Worm (Caenorhabditis elegans): ENCODE results near the gene F48G7.8.

Gene F48G7.8

DNA sequence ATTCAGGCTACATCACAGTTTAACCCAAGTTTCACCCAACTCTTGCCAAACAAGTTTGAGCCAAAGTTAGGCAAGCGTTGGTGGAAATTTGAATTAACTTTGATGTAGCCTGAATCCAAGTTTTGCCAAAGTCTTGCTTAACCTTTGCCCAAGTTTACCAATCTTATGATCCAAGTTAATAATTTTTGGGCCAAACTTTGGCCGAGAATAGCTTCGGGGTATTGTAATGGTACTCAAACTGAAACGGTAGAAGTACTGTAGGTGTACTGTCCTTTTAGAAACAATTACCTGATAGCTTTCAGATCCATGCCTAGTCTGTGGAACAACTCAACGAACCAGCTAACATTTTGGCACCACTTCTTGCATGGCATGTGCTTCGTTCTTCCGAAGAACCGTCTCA, 27.3 kb downstream of the F48G7.8 start, which contains the start of gene nhr-251:
Gene nhr-251, plus strand, starts transcription at position 301 of the 400 bp plus-strand sequence.
- TF ChIP-seq B0035.1 (tag; optimal IDR thresholded peaks at IDR 0.05) (no peak), aptf-2 (GFP tag; conservative IDR thresholded peaks at IDR 0.05) (no peak), madf-3 (GFP tag; IDR thresholded peaks at IDR 0.05) (no peak), ekl-4 (GFP tag; IDR thresholded peaks at IDR 0.05) (no peak), lin-26 (GFP tag; IDR thresholded peaks at IDR 0.05) (no peak), ceh-27 (GFP tag; optimal IDR thresholded peaks at IDR 0.05) (no peak), chd-7 (tag; optimal IDR thresholded peaks at IDR 0.05) (no peak), F37B4.10 (GFP tag; IDR thresholded peaks at IDR 0.05) (no peak), mxl-1 (tag; optimal IDR thresholded peaks at IDR 0.05) (no peak), ztf-3 (GFP tag; optimal IDR thresholded peaks at IDR 0.05) (no peak)

DNA sequence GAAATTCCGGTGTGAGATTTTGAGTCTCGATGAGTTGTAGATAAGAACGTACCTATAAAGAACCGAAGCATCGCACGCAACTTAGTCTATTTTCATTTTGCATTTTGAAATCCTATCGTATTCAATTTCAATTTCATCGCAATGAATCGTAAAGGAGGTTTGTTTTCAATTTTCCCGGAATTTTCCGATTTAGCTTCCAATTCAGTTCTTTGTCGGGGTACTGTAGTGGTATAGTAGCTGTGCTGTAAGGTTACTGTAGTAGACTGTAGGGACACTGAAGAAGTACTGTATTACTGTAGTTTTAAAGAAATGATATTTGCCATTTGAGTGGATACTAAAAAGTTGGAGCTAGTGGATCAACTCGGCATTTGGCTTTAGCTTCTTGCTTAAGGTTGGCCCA, 27.7 kb downstream of the F48G7.8 start:
- TF ChIP-seq ceh-79 (tag; optimal IDR thresholded peaks at IDR 0.05) (no peak), die-1 (tag; optimal IDR thresholded peaks at IDR 0.05) (no peak), ceh-27 (GFP tag; optimal IDR thresholded peaks at IDR 0.05) (no peak), madf-8 (GFP tag; conservative IDR thresholded peaks at IDR 0.05) (no peak), snpc-1.1 (tag; optimal IDR thresholded peaks at IDR 0.05; ENCODE audit: insufficient read depth) (no peak), F22D6.2 (tag; optimal IDR thresholded peaks at IDR 0.05) (no peak), F55B11.4 (tag; optimal IDR thresholded peaks at IDR 0.05; ENCODE audit: borderline replicate concordance, insufficient read depth) (no peak), ztf-26 (tag; optimal IDR thresholded peaks at IDR 0.05) (no peak), ets-4 (GFP tag; optimal IDR thresholded peaks at IDR 0.05) (no peak), let-526 (GFP tag; IDR thresholded peaks at IDR 0.05) (no peak), ama-1 (optimal IDR thresholded peaks at IDR 0.05) (no peak), ama-1 (GFP tag; optimal IDR thresholded peaks at IDR 0.05) (no peak), snpc-4 (GFP tag; optimal IDR thresholded peaks at IDR 0.05) (no peak), snpc-4 (tag; optimal IDR thresholded peaks at IDR 0.05) (no peak), hlh-12 (tag; optimal IDR thresholded peaks at IDR 0.05) (no peak), F57C9.4 (tag; optimal IDR thresholded peaks at IDR 0.05) (no peak)

ce11 chrV:598626-599025, 28.9 kb downstream of the F48G7.8 start:
- TF ChIP-seq repo-1 (tag; optimal IDR thresholded peaks at IDR 0.05): no peak
- no peak for TF ChIP-seq nfya-2 (GFP tag; IDR thresholded peaks at IDR 0.05)
- no peak for TF ChIP-seq hmg-20 (GFP tag; IDR thresholded peaks at IDR 0.05)
- no peak for TF ChIP-seq tlf-1 (GFP tag; optimal IDR thresholded peaks at IDR 0.05)
- no peak for TF ChIP-seq ceh-100 (GFP tag; IDR thresholded peaks at IDR 0.05)
- no peak for TF ChIP-seq T07F8.4 (tag; optimal IDR thresholded peaks at IDR 0.05)

ce11 chrV:597823-598222, 29.7 kb downstream of the F48G7.8 start:
- no peak for TF ChIP-seq ceh-100 (GFP tag; IDR thresholded peaks at IDR 0.05)
- no peak for TF ChIP-seq K12H6.12 (tag; optimal IDR thresholded peaks at IDR 0.05)
- TF ChIP-seq hmg-20 (GFP tag; IDR thresholded peaks at IDR 0.05): no peak
- no peak for TF ChIP-seq C17E4.6 (GFP tag; IDR thresholded peaks at IDR 0.05)
- no peak for TF ChIP-seq madf-6 (GFP tag; IDR thresholded peaks at IDR 0.05)
- no peak for TF ChIP-seq rec-8 (tag; optimal IDR thresholded peaks at IDR 0.05)
- no peak for TF ChIP-seq mxl-1 (tag; optimal IDR thresholded peaks at IDR 0.05)
